Worm (Caenorhabditis elegans) whole organism, dauer: Measurements from ENCODE around the gene F28A10.8.
"Not testable (repeated sequence)": the region's sequence is repeated elsewhere in the genome, so short reads cannot be mapped to it uniquely, and the experiment has no call there.

Source experiments
- unc-62 ChIP-seq: sonication (generic microtip); optimal IDR thresholded peaks from 2 replicates; lab custom pipeline; 2017; ENCODE audit warnings: missing biosample characterization, missing genetic modification reagents, missing genetic modification characterization

Gene F28A10.8

ce11 chrII:838414-838813 is at the start of gene F28A10.8:
Gene F28A10.8 (minus strand): TSS chrII:838514.
- TF ChIP-seq unc-62 (GFP tag; lab: Kevin White, UChicago) = no peak

- TF ChIP-seq unc-62 (GFP tag; lab: Kevin White, UChicago) = no peak
These were observed 49.7 kb upstream of the F28A10.8 start, which contains the start of gene T07D3.4 for ce11 chrII:888024-888423. Gene T07D3.4 (plus strand): TSS chrII:888309.

ce11 chrII:884204-884603 is 45.9 kb upstream of the F28A10.8 start:
- TF ChIP-seq unc-62 (GFP tag; lab: Kevin White, UChicago) = no peak

ce11 chrII:880666-881226 is 42.4 kb upstream of the F28A10.8 start:
- no peak for TF ChIP-seq unc-62 (GFP tag; lab: Kevin White, UChicago)

- TF ChIP-seq unc-62 (GFP tag; lab: Kevin White, UChicago) = no peak
These were observed 37.4 kb upstream of the F28A10.8 start for ce11 chrII:875739-876138.

- no peak for TF ChIP-seq unc-62 (GFP tag; lab: Kevin White, UChicago)
These were observed 34.9 kb upstream of the F28A10.8 start, which contains the start of gene alg-2 for ce11 chrII:872993-873787. Gene alg-2 (plus strand): TSS chrII:873212.

- no peak for TF ChIP-seq unc-62 (GFP tag; lab: Kevin White, UChicago)
These were observed 31.0 kb upstream of the F28A10.8 start for ce11 chrII:869316-869715.

ce11 chrII:868240-868864 is 30.0 kb upstream of the F28A10.8 start, which contains the start of gene fbxc-51:
Gene fbxc-51 (plus strand): TSS chrII:868814.
- TF ChIP-seq unc-62 (GFP tag; lab: Kevin White, UChicago) = no peak

ce11 chrII:866801-867200 is 28.5 kb upstream of the F28A10.8 start, which contains the start of gene Y46B2A.3:
Gene Y46B2A.3 (minus strand): TSS chrII:866901.
- no peak for TF ChIP-seq unc-62 (GFP tag; lab: Kevin White, UChicago)

- no peak for TF ChIP-seq unc-62 (GFP tag; lab: Kevin White, UChicago)
These were observed 23.2 kb upstream of the F28A10.8 start, which contains the start of gene Y46B2A.4 for ce11 chrII:861564-861963. Gene Y46B2A.4 (plus strand): TSS chrII:861864.

ce11 chrII:850567-850966 is 12.3 kb upstream of the F28A10.8 start, which contains the start of gene F28A10.5:
Gene F28A10.5 (minus strand): TSS chrII:850667.
- TF ChIP-seq unc-62 (GFP tag; lab: Kevin White, UChicago) = not testable (repeated sequence)

- TF ChIP-seq unc-62 (GFP tag; lab: Kevin White, UChicago) = no peak
These were observed 10.2 kb upstream of the F28A10.8 start, which contains the start of the genes acdh-9 and F28A10.13 for ce11 chrII:848519-848918. Gene acdh-9 (minus strand): TSS chrII:848603. Gene F28A10.13 (plus strand): TSS chrII:848812.

ce11 chrII:845618-846017 is 7.3 kb upstream of the F28A10.8 start, which contains the start of gene F28A10.7:
Gene F28A10.7 (minus strand): TSS chrII:845718.
- TF ChIP-seq unc-62 (GFP tag; lab: Kevin White, UChicago) = no peak

- no peak for TF ChIP-seq unc-62 (GFP tag; lab: Kevin White, UChicago)
These were observed 5.7 kb upstream of the F28A10.8 start, which contains the start of gene F28A10.4 for ce11 chrII:843971-844370. Gene F28A10.4 (plus strand): TSS chrII:844271.

- TF ChIP-seq unc-62 (GFP tag; lab: Kevin White, UChicago) = no peak
These were observed 1.8 kb upstream of the F28A10.8 start, which contains the start of gene clc-33 for ce11 chrII:840131-840530. Gene clc-33 (plus strand): TSS chrII:840431.

- no peak for TF ChIP-seq unc-62 (GFP tag; lab: Kevin White, UChicago)
These were observed 12.8 kb downstream of the F28A10.8 start, which contains the start of gene F28A10.1 for ce11 chrII:825521-825920. Gene F28A10.1 (plus strand): TSS chrII:825821.
